Worm (Caenorhabditis elegans) whole organism, L2 larva: ENCODE data around the gene nspg-12.

Experiments used
- C34F6.9 ChIP-seq: fragments of 150-350 bp; optimal IDR thresholded peaks from 2 replicates; lab custom pipeline; 2014; ENCODE audit warnings: missing biosample characterization, missing genetic modification characterization
- F13H6.1 ChIP-seq: sonication (generic microtip); optimal IDR thresholded peaks from 2 replicates; lab custom pipeline; 2016; ENCODE audit warnings: missing genetic modification characterization, missing compliant biosample characterization
- R02D3.7 ChIP-seq: fragments of 150-350 bp; optimal IDR thresholded peaks from 2 replicates; lab custom pipeline; 2014; ENCODE audit warnings: missing biosample characterization, missing genetic modification characterization
- Y55F3AM.14 ChIP-seq: fragments of 200-800 bp; sonication (Bioruptor generic); optimal IDR thresholded peaks from 2 replicates; lab custom pipeline; 2018; ENCODE audit warnings: mild to moderate bottlenecking, missing genetic modification characterization, missing compliant biosample characterization
- ZK546.5 ChIP-seq: sonication (generic microtip); optimal IDR thresholded peaks from 2 replicates; lab custom pipeline; 2017; ENCODE audit warnings: missing biosample characterization, missing genetic modification characterization
- alr-1 ChIP-seq: fragments of 150-350 bp; optimal IDR thresholded peaks from 2 replicates; lab custom pipeline; 2014; ENCODE audit warnings: missing biosample characterization, missing genetic modification characterization
- aly-2 ChIP-seq: fragments of 150-350 bp; optimal IDR thresholded peaks from 2 replicates; lab custom pipeline; 2014; ENCODE audit warnings: missing biosample characterization, missing genetic modification characterization
- ama-1 ChIP-seq: fragments of 150-350 bp; optimal IDR thresholded peaks from 2 replicates; lab custom pipeline; 2018; ENCODE audit warnings: inconsistent platforms
- blmp-1 ChIP-seq: sonication (generic microtip); optimal IDR thresholded peaks from 2 replicates; lab custom pipeline; 2017; ENCODE audit warnings: missing genetic modification characterization, mild to moderate bottlenecking, missing compliant biosample characterization, antibody characterized with exemption, moderate library complexity; ENCODE audit not compliant: insufficient read depth
- ceh-16 ChIP-seq: fragments of 150-350 bp; optimal IDR thresholded peaks from 2 replicates; lab custom pipeline; 2014; ENCODE audit warnings: missing biosample characterization, missing genetic modification characterization
- ceh-82 ChIP-seq: fragments of 150-350 bp; optimal IDR thresholded peaks from 2 replicates; lab custom pipeline; 2014; ENCODE audit warnings: missing biosample characterization, missing genetic modification characterization
- crh-2 ChIP-seq: sonication (generic microtip); optimal IDR thresholded peaks from 2 replicates; lab custom pipeline; 2017; ENCODE audit warnings: missing biosample characterization, missing genetic modification characterization
- dmd-4 ChIP-seq: sonication (generic microtip); optimal IDR thresholded peaks from 2 replicates; lab custom pipeline; 2017; ENCODE audit warnings: missing biosample characterization, missing genetic modification characterization
- egl-27 ChIP-seq: sonication (generic microtip); optimal IDR thresholded peaks from 3 replicates; lab custom pipeline; 2017; ENCODE audit warnings: missing biosample characterization, missing genetic modification reagents, missing genetic modification characterization
- elt-1 ChIP-seq: fragments of 150-350 bp; optimal IDR thresholded peaks from 2 replicates; lab custom pipeline; 2014; ENCODE audit warnings: missing biosample characterization, missing genetic modification characterization
- elt-3 ChIP-seq: sonication (generic microtip); optimal IDR thresholded peaks from 2 replicates; lab custom pipeline; 2017; ENCODE audit warnings: missing biosample characterization, missing genetic modification characterization
- fos-1 ChIP-seq: fragments of 150-350 bp; optimal IDR thresholded peaks from 2 replicates; lab custom pipeline; 2014; ENCODE audit warnings: missing biosample characterization, missing genetic modification characterization
- gmeb-1 ChIP-seq: fragments of 150-350 bp; optimal IDR thresholded peaks from 2 replicates; lab custom pipeline; 2014; ENCODE audit warnings: missing biosample characterization, missing genetic modification characterization
- lin-11 ChIP-seq: fragments of 150-350 bp; sonication (generic microtip); optimal IDR thresholded peaks from 2 replicates; lab custom pipeline; 2014; ENCODE audit warnings: missing biosample characterization, missing genetic modification characterization, inconsistent platforms, mixed read lengths
- lin-13 ChIP-seq: fragments of 150-350 bp; optimal IDR thresholded peaks from 2 replicates; lab custom pipeline; 2014; ENCODE audit warnings: missing biosample characterization, missing genetic modification reagents, missing genetic modification characterization
- lin-39 ChIP-seq: fragments of 150-350 bp; optimal IDR thresholded peaks from 2 replicates; lab custom pipeline; 2014; ENCODE audit warnings: missing biosample characterization, missing genetic modification reagents, missing genetic modification characterization
- lsy-2 ChIP-seq, 2 experiments: fragments of 150-350 bp in 1 of 2; sonication (generic microtip) in 1 of 2; optimal IDR thresholded peaks; 2 replicates each; lab custom pipeline; 2014 to 2017; ENCODE audit warnings: missing biosample characterization in 2 of 2, missing genetic modification characterization in 2 of 2
- mab-5 ChIP-seq: fragments of 150-350 bp; optimal IDR thresholded peaks from 2 replicates; lab custom pipeline; 2014; ENCODE audit warnings: missing biosample characterization, missing genetic modification characterization
- mbf-1 ChIP-seq: sonication (generic microtip); optimal IDR thresholded peaks from 2 replicates; lab custom pipeline; 2017; ENCODE audit warnings: missing biosample characterization, missing genetic modification characterization
- mdl-1 ChIP-seq, 2 experiments: fragments of 150-350 bp in 1 of 2; sonication (generic microtip) in 1 of 2; optimal IDR thresholded peaks; 2 replicates each; lab custom pipeline; 2017; ENCODE audit warnings: missing biosample characterization in 2 of 2, missing genetic modification characterization in 2 of 2
- nhr-10 ChIP-seq: sonication (generic microtip); optimal IDR thresholded peaks from 2 replicates; lab custom pipeline; 2017; ENCODE audit warnings: missing biosample characterization, missing genetic modification characterization
- nhr-11 ChIP-seq: fragments of 150-350 bp; optimal IDR thresholded peaks from 2 replicates; lab custom pipeline; 2014; ENCODE audit warnings: missing biosample characterization, missing genetic modification characterization
- nhr-12 ChIP-seq: fragments of 150-350 bp; optimal IDR thresholded peaks from 2 replicates; lab custom pipeline; 2014; ENCODE audit warnings: missing biosample characterization, missing genetic modification characterization
- nhr-129 ChIP-seq: fragments of 150-350 bp; optimal IDR thresholded peaks from 2 replicates; lab custom pipeline; 2014; ENCODE audit warnings: missing biosample characterization, missing genetic modification characterization
- nhr-21 ChIP-seq: fragments of 150-350 bp; optimal IDR thresholded peaks from 2 replicates; lab custom pipeline; 2014; ENCODE audit warnings: missing biosample characterization, missing genetic modification characterization
- nhr-23 ChIP-seq: fragments of 150-350 bp; optimal IDR thresholded peaks from 2 replicates; lab custom pipeline; 2014; ENCODE audit warnings: missing biosample characterization, missing genetic modification reagents, missing genetic modification characterization
- nhr-237 ChIP-seq: fragments of 150-350 bp; optimal IDR thresholded peaks from 2 replicates; lab custom pipeline; 2014; ENCODE audit warnings: missing biosample characterization, missing genetic modification characterization
- nhr-25 ChIP-seq: fragments of 150-350 bp; sonication (generic microtip); optimal IDR thresholded peaks from 3 replicates; lab custom pipeline; 2014; ENCODE audit warnings: missing biosample characterization, missing genetic modification characterization
- nhr-6 ChIP-seq: fragments of 150-350 bp; optimal IDR thresholded peaks from 2 replicates; lab custom pipeline; 2014; ENCODE audit warnings: missing biosample characterization, missing genetic modification characterization
- nhr-77 ChIP-seq: fragments of 150-350 bp; optimal IDR thresholded peaks from 2 replicates; lab custom pipeline; 2014; ENCODE audit warnings: missing biosample characterization, missing genetic modification characterization
- peb-1 ChIP-seq: fragments of 150-350 bp; optimal IDR thresholded peaks from 2 replicates; lab custom pipeline; 2014; ENCODE audit warnings: missing biosample characterization, missing genetic modification characterization
- sem-4 ChIP-seq: fragments of 150-350 bp; optimal IDR thresholded peaks from 2 replicates; lab custom pipeline; 2014; ENCODE audit warnings: missing biosample characterization, missing genetic modification reagents, missing genetic modification characterization
- skn-1 ChIP-seq: sonication (generic microtip); optimal IDR thresholded peaks from 2 replicates; lab custom pipeline; 2017; ENCODE audit warnings: missing biosample characterization, missing genetic modification characterization
- sma-3 ChIP-seq: sonication (generic microtip); optimal IDR thresholded peaks from 2 replicates; lab custom pipeline; 2016; ENCODE audit warnings: missing genetic modification reagents, missing genetic modification characterization, missing compliant biosample characterization
- sma-9 ChIP-seq, 2 experiments: fragments of 150-350 bp in 1 of 2; sonication (generic microtip) in 1 of 2; optimal IDR thresholded peaks; 2 replicates each; lab custom pipeline; 2014 to 2016; ENCODE audit warnings: missing genetic modification characterization in 2 of 2, mild to moderate bottlenecking in 1 of 2, missing biosample characterization in 1 of 2, missing compliant biosample characterization in 1 of 2, missing genetic modification reagents in 1 of 2, moderate library complexity in 1 of 2
- snpc-4 ChIP-seq: fragments of 150-350 bp; optimal IDR thresholded peaks from 2 replicates; lab custom pipeline; 2014; ENCODE audit warnings: missing biosample characterization, missing genetic modification characterization
- unc-39 ChIP-seq: fragments of 150-350 bp; optimal IDR thresholded peaks from 2 replicates; lab custom pipeline; 2014; ENCODE audit warnings: missing biosample characterization, missing genetic modification characterization
- unc-55 ChIP-seq: fragments of 150-350 bp; sonication (generic microtip); optimal IDR thresholded peaks from 3 replicates; lab custom pipeline; 2014; ENCODE audit warnings: missing biosample characterization, missing genetic modification reagents, missing genetic modification characterization
- unc-62 ChIP-seq: fragments of 150-350 bp; optimal IDR thresholded peaks from 2 replicates; lab custom pipeline; 2014; ENCODE audit warnings: missing biosample characterization, missing genetic modification reagents, missing genetic modification characterization
- zag-1 ChIP-seq: fragments of 150-350 bp; optimal IDR thresholded peaks from 2 replicates; lab custom pipeline; 2014; ENCODE audit warnings: missing biosample characterization, missing genetic modification characterization
- ztf-1 ChIP-seq: fragments of 200-800 bp; sonication (Bioruptor generic); conservative IDR thresholded peaks from 2 replicates; pipeline ENCODE4 v1.3.6; 2022; ENCODE audit warnings: missing genetic modification characterization, missing compliant biosample characterization
- ztf-11 ChIP-seq: sonication (generic microtip); optimal IDR thresholded peaks from 2 replicates; lab custom pipeline; 2017; ENCODE audit warnings: missing biosample characterization, missing genetic modification characterization
- ztf-4 ChIP-seq: fragments of 150-350 bp; optimal IDR thresholded peaks from 2 replicates; lab custom pipeline; 2014; ENCODE audit warnings: missing biosample characterization, missing genetic modification characterization

nspg-12 gene

DNA sequence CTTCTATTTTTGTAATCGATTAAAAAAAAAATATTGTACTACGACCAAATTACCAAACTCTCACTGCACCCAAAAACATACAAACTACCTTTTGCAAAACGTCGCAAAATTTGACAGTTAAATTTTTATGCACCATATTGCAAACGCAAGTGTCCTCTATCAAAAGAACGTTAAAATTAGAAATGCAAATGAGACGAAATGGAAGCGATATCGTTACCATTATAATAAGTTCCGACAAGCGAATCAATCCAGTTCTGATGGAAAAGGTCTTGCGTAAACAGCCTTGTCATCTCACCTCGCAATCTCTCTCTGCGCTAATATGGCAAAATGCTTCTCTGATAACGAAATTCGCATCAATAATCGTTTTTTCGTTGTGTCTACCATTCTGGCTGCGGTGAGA lies 11.0 kb downstream of the nspg-12 start:
- no peak for TF ChIP-seq ztf-11 (tag; lab: Kevin White, UChicago)
- peak; percentile 18 for TF ChIP-seq fos-1 (tag; lab: Kevin White, UChicago)

DNA sequence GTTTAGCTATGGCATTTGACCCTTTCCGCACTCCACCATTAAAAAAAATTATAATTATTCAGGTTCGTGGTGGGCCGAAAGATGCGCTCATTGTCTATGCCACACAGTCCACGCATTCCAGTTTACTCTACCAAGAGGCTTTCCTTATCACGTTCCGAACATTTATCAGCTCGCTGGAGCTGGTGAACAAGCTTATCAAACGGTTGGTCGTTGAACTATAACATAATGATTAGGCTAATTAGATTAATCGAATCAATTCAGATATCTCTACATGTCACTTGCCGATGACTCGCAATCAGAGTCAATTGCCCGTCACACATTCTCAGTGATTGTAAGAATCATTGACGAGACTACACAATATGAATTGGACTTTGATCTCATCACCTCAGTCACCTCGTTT lies 12.3 kb downstream of the nspg-12 start:
- TF ChIP-seq lin-13 (GFP tag; lab: Kevin White, UChicago): no peak
- TF ChIP-seq fos-1 (tag; lab: Kevin White, UChicago): no peak
- no peak for TF ChIP-seq nhr-11 (tag; lab: Kevin White, UChicago)
- TF ChIP-seq nhr-129 (tag; lab: Kevin White, UChicago): no peak
- TF ChIP-seq nhr-6 (tag; lab: Kevin White, UChicago): no peak
- TF ChIP-seq ceh-16 (tag; lab: Kevin White, UChicago): no peak
- TF ChIP-seq ceh-82: no peak
- TF ChIP-seq unc-62 (GFP tag; lab: Kevin White, UChicago): no peak
- no peak for TF ChIP-seq peb-1
- TF ChIP-seq ztf-11 (tag; lab: Kevin White, UChicago): no peak
- no peak for TF ChIP-seq nhr-10
- TF ChIP-seq gmeb-1 (tag; lab: Kevin White, UChicago): no peak
- no peak for TF ChIP-seq nhr-77 (tag; lab: Kevin White, UChicago)
- TF ChIP-seq, all 48 proteins: peak for 0

DNA sequence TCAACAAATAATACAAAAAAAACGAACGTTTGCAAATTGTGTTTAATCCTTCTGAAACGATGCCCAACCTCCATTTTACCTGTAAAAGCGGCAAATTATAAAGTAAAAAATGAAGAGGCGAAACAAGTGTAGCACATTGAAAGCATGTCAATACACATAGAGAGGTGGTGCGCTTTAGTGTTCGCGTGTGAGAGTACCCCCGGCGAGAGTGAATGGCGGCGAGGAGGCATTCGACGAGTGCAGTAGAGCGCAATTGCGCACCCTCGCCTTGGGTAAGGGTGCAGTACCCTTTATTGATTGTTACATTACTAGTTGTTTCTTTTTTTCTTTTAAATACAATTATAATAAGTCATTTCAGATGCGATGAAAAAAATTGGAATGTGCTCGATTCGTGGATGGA lies 18.1 kb downstream of the nspg-12 start, which contains the start of gene hst-6:
Gene hst-6 (plus strand): TSS at position 353 of the 400 bp plus-strand sequence.
- TF ChIP-seq aly-2 (no peak), crh-2 (tag; lab: Kevin White, UChicago) (peak; percentile 71), mab-5 (tag; lab: Kevin White, UChicago) (peak; percentile 25), ama-1 (lab: Kevin White, UChicago) (no peak), mbf-1 (no peak), nhr-77 (tag; lab: Kevin White, UChicago) (no peak), nhr-129 (tag; lab: Kevin White, UChicago) (peak; percentile 60), nhr-21 (tag; lab: Kevin White, UChicago) (no peak), Y55F3AM.14 (GFP tag; lab: Kevin White, UChicago) (no peak), nhr-10 (no peak), nhr-237 (tag; lab: Kevin White, UChicago) (no peak), lin-13 (GFP tag; lab: Kevin White, UChicago) (no peak), gmeb-1 (tag; lab: Kevin White, UChicago) (peak; percentile 12), ceh-16 (tag; lab: Kevin White, UChicago) (peak; percentile 8), ztf-1 (GFP tag; lab: Robert Waterston, UW) (no peak), elt-3 (no peak), peb-1 (no peak), sma-3 (GFP tag; lab: Kevin White, UChicago) (peak; percentile 47), ztf-4 (tag; lab: Kevin White, UChicago) (no peak), sem-4 (tag; lab: Kevin White, UChicago) (peak; percentile 29), alr-1 (tag; lab: Kevin White, UChicago) (no peak), elt-1 (tag; lab: Kevin White, UChicago) (no peak), nhr-25 (tag; lab: Kevin White, UChicago) (peak; percentile 67), lsy-2 (tag; optimal IDR thresholded peaks at IDR 0.05; lab: Kevin White, UChicago) (peak in 1 of 2 experiments; percentile 23), egl-27 (tag; lab: Kevin White, UChicago) (no peak), sma-9 (GFP tag; optimal IDR thresholded peaks at IDR 0.05; lab: Kevin White, UChicago) (peak; percentile 76), sma-9 (tag; optimal IDR thresholded peaks at IDR 0.05; lab: Kevin White, UChicago) (no peak), ceh-82 (no peak), unc-39 (no peak), nhr-11 (tag; lab: Kevin White, UChicago) (no peak), nhr-23 (tag; lab: Kevin White, UChicago) (no peak), nhr-12 (tag; lab: Kevin White, UChicago) (no peak), lin-11 (tag; lab: Kevin White, UChicago) (peak; percentile 51), dmd-4 (tag; lab: Kevin White, UChicago) (no peak), blmp-1 (tag; lab: Kevin White, UChicago) (peak; percentile 44), R02D3.7 (tag; lab: Kevin White, UChicago) (no peak), lin-39 (tag; lab: Kevin White, UChicago) (no peak), zag-1 (tag; lab: Kevin White, UChicago) (no peak), mdl-1 (tag; optimal IDR thresholded peaks at IDR 0.05; lab: Kevin White, UChicago) (peak in 1 of 2 experiments; percentile 0), unc-55 (GFP tag; lab: Kevin White, UChicago) (peak; percentile 78), fos-1 (tag; lab: Kevin White, UChicago) (peak; percentile 41), ZK546.5 (tag; lab: Kevin White, UChicago) (no peak), skn-1 (tag; lab: Kevin White, UChicago) (no peak), F13H6.1 (peak; percentile 81), C34F6.9 (tag; lab: Kevin White, UChicago) (peak; percentile 80), snpc-4 (tag; lab: Kevin White, UChicago) (no peak), unc-62 (GFP tag; lab: Kevin White, UChicago) (no peak), ztf-11 (tag; lab: Kevin White, UChicago) (no peak), nhr-6 (tag; lab: Kevin White, UChicago) (no peak)
- TF ChIP-seq, all 48 proteins: peak for 17
